Fruit fly (Drosophila melanogaster) whole organism, embryonic: ENCODE data around the gene CG14237.

ENCODE experiments used
- CG10979 ChIP-seq: fragments of 200-800 bp; sonication (Bioruptor generic); optimal IDR thresholded peaks from 2 replicates; lab custom pipeline; 2018; ENCODE audit warnings: missing biosample characterization, mild to moderate bottlenecking, missing genetic modification characterization, moderate library complexity
- CG4424 ChIP-seq: fragments of 200-800 bp; sonication (Bioruptor generic); optimal IDR thresholded peaks from 3 replicates; lab custom pipeline; 2016; ENCODE audit warnings: missing biosample characterization, missing genetic modification characterization
- Hr78 ChIP-seq, 2 experiments: fragments of 200-800 bp in 1 of 2; fragments of >200 bp in 1 of 2; sonication (Bioruptor generic) in 1 of 2; optimal IDR thresholded peaks; 2 replicates each; lab custom pipeline; 2017 to 2019; ENCODE audit warnings: missing biosample characterization in 2 of 2, missing genetic modification characterization in 2 of 2, mild to moderate bottlenecking in 1 of 2, moderate library complexity in 1 of 2
- Side ChIP-seq: fragments of 200-800 bp; sonication (Bioruptor generic); optimal IDR thresholded peaks from 2 replicates; lab custom pipeline; 2016; ENCODE audit warnings: missing biosample characterization, missing genetic modification characterization
- ash1 ChIP-seq: fragments of 200-800 bp; sonication (Bioruptor generic); optimal IDR thresholded peaks from 2 replicates; lab custom pipeline; 2018; ENCODE audit warnings: missing biosample characterization, mild to moderate bottlenecking, missing genetic modification characterization
- schlank ChIP-seq: fragments of 200-800 bp; sonication (Bioruptor generic); optimal IDR thresholded peaks from 2 replicates; lab custom pipeline; 2018; ENCODE audit warnings: missing biosample characterization, mild to moderate bottlenecking, missing genetic modification characterization

dm6 chr3R:26413788-26414187, 42.9 kb upstream of the CG14237 start, which contains the start of gene Ald2:
- TF ChIP-seq Hr78 (GFP tag; optimal IDR thresholded peaks at IDR 0.05; lab: Kevin White, UChicago) (no peak), schlank (tag; lab: Kevin White, UChicago) (no peak), CG10979 (no peak), CG4424 (GFP tag; lab: Kevin White, UChicago) (no peak), ash1 (GFP tag; lab: Kevin White, UChicago) (no peak), Side (GFP tag; lab: Kevin White, UChicago) (no peak)
